Worm (Caenorhabditis elegans) whole organism, midembryonic: Measurements from ENCODE around the gene pod-2.

Experiments
- T22C8.4 ChIP-seq: fragments of 200-800 bp; sonication (Bioruptor generic); IDR thresholded peaks from 2 replicates; pipeline ENCODE4 v1.3.6; 2022; ENCODE audit warnings: missing genetic modification characterization, missing compliant biosample characterization
- cog-1 ChIP-seq: sonication (generic microtip); optimal IDR thresholded peaks from 2 replicates; lab custom pipeline; 2016; ENCODE audit warnings: missing genetic modification characterization, missing compliant biosample characterization
- flt-1 ChIP-seq: fragments of 200-800 bp; sonication (Bioruptor generic); IDR thresholded peaks from 2 replicates; pipeline ENCODE4 v1.3.6; 2022; ENCODE audit warnings: missing genetic modification characterization, missing compliant biosample characterization
- ref-1 ChIP-seq: fragments of 200-800 bp; sonication (Bioruptor generic); conservative IDR thresholded peaks from 2 replicates; pipeline ENCODE4 v1.3.6; 2022; ENCODE audit warnings: missing genetic modification reagents, missing genetic modification characterization, missing compliant biosample characterization
- tab-1 ChIP-seq: fragments of 200-800 bp; sonication (Bioruptor generic); IDR thresholded peaks from 2 replicates; pipeline ENCODE4 v1.3.6; 2022; ENCODE audit warnings: missing genetic modification characterization, missing compliant biosample characterization
- ztf-23 ChIP-seq: fragments of 200-800 bp; sonication (Bioruptor generic); IDR thresholded peaks from 2 replicates; pipeline ENCODE4 v1.3.6; 2022; ENCODE audit warnings: missing genetic modification reagents, missing genetic modification characterization, missing compliant biosample characterization
- ztf-29 ChIP-seq: fragments of 200-800 bp; sonication (Bioruptor generic); IDR thresholded peaks from 2 replicates; pipeline ENCODE4 v1.3.6; 2022; ENCODE audit warnings: missing genetic modification reagents, missing genetic modification characterization, missing compliant biosample characterization

- no peak for TF ChIP-seq T22C8.4 (GFP tag; lab: Robert Waterston, UW)
- no peak for TF ChIP-seq cog-1 (tag; lab: Kevin White, UChicago)
- no peak for TF ChIP-seq flt-1 (GFP tag; lab: Robert Waterston, UW)
- TF ChIP-seq tab-1 (GFP tag; lab: Robert Waterston, UW), result no peak
- TF ChIP-seq ref-1 (GFP tag; lab: Robert Waterston, UW), result no peak
- TF ChIP-seq ztf-29 (GFP tag; lab: Robert Waterston, UW), result no peak
- TF ChIP-seq ztf-23 (GFP tag; lab: Robert Waterston, UW), result no peak
Observed at ce11 chrII:1151810-1152209, 15.2 kb downstream of the pod-2 start.
